Fruit fly (Drosophila melanogaster) whole organism: ENCODE results near the gene rho-5.

ENCODE experiments used
- CG8478 ChIP-seq: fragments of >200 bp; optimal IDR thresholded peaks from 2 replicates; lab custom pipeline; 2018; ENCODE audit warnings: inconsistent platforms
- Dll ChIP-seq: fragments of >200 bp; optimal IDR thresholded peaks from 2 replicates; lab custom pipeline; 2017
- EcR ChIP-seq, 2 experiments: fragments of >200 bp; optimal IDR thresholded peaks; 2 replicates each; lab custom pipeline; 2017; ENCODE audit warnings: missing biosample characterization in 2 of 2, missing genetic modification characterization in 2 of 2, missing genetic modification reagents in 2 of 2
- pan ChIP-seq: fragments of >200 bp; optimal IDR thresholded peaks from 2 replicates; lab custom pipeline; 2017
- psq ChIP-seq: fragments of >200 bp; optimal IDR thresholded peaks from 2 replicates; lab custom pipeline; 2017
- usp ChIP-seq: fragments of >200 bp; optimal IDR thresholded peaks from 2 replicates; lab custom pipeline; 2017; ENCODE audit warnings: missing biosample characterization, missing genetic modification characterization, mixed read lengths

rho-5 gene

dm6 chr2L:10395642-10396487 is 22.2 kb upstream of the rho-5 start, which contains the start of gene Mdh1:
Gene Mdh1 (minus strand): TSS chr2L:10396332.
- TF ChIP-seq CG8478 (no peak), EcR (GFP tag; optimal IDR thresholded peaks at IDR 0.05; lab: Kevin White, UChicago) (no peak), psq (lab: Kevin White, UChicago) (no peak), pan (lab: Kevin White, UChicago) (no peak), Dll (lab: Kevin White, UChicago) (no peak), usp (no peak)

- TF ChIP-seq pan (lab: Kevin White, UChicago) (no peak), Dll (lab: Kevin White, UChicago) (no peak), usp (no peak), EcR (GFP tag; optimal IDR thresholded peaks at IDR 0.05; lab: Kevin White, UChicago) (no peak), CG8478 (no peak), psq (lab: Kevin White, UChicago) (no peak)
These were observed 21.3 kb upstream of the rho-5 start for dm6 chr2L:10395035-10395434.

- TF ChIP-seq usp, result no peak
- no peak for TF ChIP-seq Dll (lab: Kevin White, UChicago)
- no peak for TF ChIP-seq pan (lab: Kevin White, UChicago)
- no peak for TF ChIP-seq EcR (GFP tag; optimal IDR thresholded peaks at IDR 0.05; lab: Kevin White, UChicago)
- no peak for TF ChIP-seq CG8478
- TF ChIP-seq psq (lab: Kevin White, UChicago), result no peak
These were observed 19.8 kb upstream of the rho-5 start for dm6 chr2L:10393467-10393866.

- no peak for TF ChIP-seq usp
- no peak for TF ChIP-seq CG8478
These were observed 14.4 kb upstream of the rho-5 start, which contains the start of gene da for dm6 chr2L:10387869-10388726. Gene da (plus strand): TSS chr2L:10388105.

dm6 chr2L:10386824-10387223 is 13.1 kb upstream of the rho-5 start:
- TF ChIP-seq pan (lab: Kevin White, UChicago), result no peak
- TF ChIP-seq usp, result no peak
- no peak for TF ChIP-seq Dll (lab: Kevin White, UChicago)

- no peak for TF ChIP-seq usp
- no peak for TF ChIP-seq CG8478
- TF ChIP-seq Dll (lab: Kevin White, UChicago), result no peak
- TF ChIP-seq psq (lab: Kevin White, UChicago), result no peak
- no peak for TF ChIP-seq pan (lab: Kevin White, UChicago)
- no peak for TF ChIP-seq EcR (GFP tag; optimal IDR thresholded peaks at IDR 0.05; lab: Kevin White, UChicago)
These were observed 12.6 kb upstream of the rho-5 start, which contains the start of the genes Cdk1 and mRpS7 for dm6 chr2L:10386208-10386805. Gene Cdk1 (minus strand): TSS chr2L:10386262. Gene mRpS7 (plus strand): TSS chr2L:10386662.

dm6 chr2L:10381890-10382450 is 8.3 kb upstream of the rho-5 start, which contains the start of gene CG5096:
Gene CG5096 (plus strand): TSS chr2L:10382263.
- TF ChIP-seq pan (lab: Kevin White, UChicago) (no peak), EcR (GFP tag; optimal IDR thresholded peaks at IDR 0.05; lab: Kevin White, UChicago) (no peak), psq (lab: Kevin White, UChicago) (no peak), CG8478 (no peak), usp (no peak), Dll (lab: Kevin White, UChicago) (no peak)

- TF ChIP-seq psq (lab: Kevin White, UChicago), result no peak
- TF ChIP-seq CG8478, result no peak
- no peak for TF ChIP-seq pan (lab: Kevin White, UChicago)
- TF ChIP-seq usp, result no peak
- no peak for TF ChIP-seq EcR (GFP tag; optimal IDR thresholded peaks at IDR 0.05; lab: Kevin White, UChicago)
- TF ChIP-seq Dll (lab: Kevin White, UChicago), result no peak
These were observed 6.2 kb upstream of the rho-5 start, which contains the start of gene gny for dm6 chr2L:10379865-10380264. Gene gny (plus strand): TSS chr2L:10380103.

dm6 chr2L:10378631-10379030 is 4.9 kb upstream of the rho-5 start:
- TF ChIP-seq Dll (lab: Kevin White, UChicago) (no peak), CG8478 (no peak), EcR (GFP tag; optimal IDR thresholded peaks at IDR 0.05; lab: Kevin White, UChicago) (no peak), psq (lab: Kevin White, UChicago) (no peak), pan (lab: Kevin White, UChicago) (no peak), usp (no peak)

- TF ChIP-seq EcR (GFP tag; optimal IDR thresholded peaks at IDR 0.05; lab: Kevin White, UChicago), result no peak
- peak; percentile 2 for TF ChIP-seq pan (lab: Kevin White, UChicago)
These were observed 2.6 kb upstream of the rho-5 start for dm6 chr2L:10376276-10376675.

dm6 chr2L:10375464-10376236 is 1.9 kb upstream of the rho-5 start, which contains the start of the genes CG33303 and dpr19:
Gene CG33303 (minus strand): TSS chr2L:10375757.
Gene dpr19 (plus strand): TSS chr2L:10376168.
- no peak for TF ChIP-seq Dll (lab: Kevin White, UChicago)
- TF ChIP-seq pan (lab: Kevin White, UChicago), result peak; percentile 21
- TF ChIP-seq EcR (GFP tag; optimal IDR thresholded peaks at IDR 0.05; lab: Kevin White, UChicago), result no peak
- no peak for TF ChIP-seq usp
